Fruit fly (Drosophila melanogaster) whole organism, embryonic: ENCODE measurements around the gene CG10803.

Experiments used
- Atf6 ChIP-seq: fragments of 200-800 bp; sonication (Bioruptor generic); IDR thresholded peaks from 2 replicates; pipeline ENCODE4 v1.3.6; 2022; ENCODE audit warnings: missing biosample characterization, missing genetic modification characterization
- Blimp-1 ChIP-seq: fragments of 200-800 bp; sonication (Bioruptor generic); optimal IDR thresholded peaks from 3 replicates; lab custom pipeline; 2018; ENCODE audit warnings: missing biosample characterization, missing genetic modification characterization, mild to moderate bottlenecking, moderate library complexity, missing genetic modification reagents
- CG10321 ChIP-seq: fragments of 200-800 bp; sonication (Bioruptor generic); IDR thresholded peaks from 2 replicates; pipeline ENCODE4 v1.3.6; 2022; ENCODE audit warnings: missing biosample characterization, missing genetic modification characterization
- CG12769 ChIP-seq: fragments of 200-800 bp; sonication (Bioruptor generic); optimal IDR thresholded peaks from 2 replicates; lab custom pipeline; 2019; ENCODE audit warnings: missing biosample characterization, mild to moderate bottlenecking, missing genetic modification characterization, moderate library complexity
- CG13775 ChIP-seq: fragments of 200-800 bp; sonication (Bioruptor generic); optimal IDR thresholded peaks from 3 replicates; lab custom pipeline; 2017; ENCODE audit warnings: missing biosample characterization, mild to moderate bottlenecking, missing genetic modification characterization
- CG14014 ChIP-seq: fragments of 200-800 bp; sonication (Bioruptor generic); IDR thresholded peaks from 2 replicates; pipeline ENCODE4 v1.3.6; 2022; ENCODE audit warnings: missing biosample characterization, missing genetic modification characterization
- CG1603 ChIP-seq: fragments of 200-800 bp; sonication (Bioruptor generic); optimal IDR thresholded peaks from 2 replicates; lab custom pipeline; 2019; ENCODE audit warnings: missing biosample characterization, mild to moderate bottlenecking, missing genetic modification characterization, moderate library complexity
- CG17328 ChIP-seq: fragments of 200-800 bp; sonication (Bioruptor generic); IDR thresholded peaks from 2 replicates; pipeline ENCODE4 v1.3.6; 2022; ENCODE audit warnings: missing biosample characterization, missing genetic modification characterization
- CG17359 ChIP-seq: fragments of 200-800 bp; sonication (Bioruptor generic); optimal IDR thresholded peaks from 3 replicates; lab custom pipeline; 2018; ENCODE audit warnings: missing biosample characterization, mild to moderate bottlenecking, missing genetic modification characterization, moderate library complexity
- CG17361 ChIP-seq: fragments of 200-800 bp; sonication (Bioruptor generic); IDR thresholded peaks from 3 replicates; pipeline ENCODE4 v1.3.6; 2022; ENCODE audit warnings: missing biosample characterization, missing genetic modification characterization
- CG17829 ChIP-seq: fragments of 200-800 bp; optimal IDR thresholded peaks from 2 replicates; lab custom pipeline; 2019; ENCODE audit warnings: missing biosample characterization, mild to moderate bottlenecking, missing genetic modification characterization, moderate library complexity
- CG32532 ChIP-seq: fragments of 200-800 bp; sonication (Bioruptor generic); IDR thresholded peaks from 2 replicates; pipeline ENCODE4 v1.3.6; 2022; ENCODE audit warnings: missing biosample characterization, missing genetic modification characterization
- CG3281 ChIP-seq: fragments of 200-800 bp; sonication (Bioruptor generic); optimal IDR thresholded peaks from 3 replicates; lab custom pipeline; 2017; ENCODE audit warnings: missing biosample characterization, mild to moderate bottlenecking, missing genetic modification characterization
- CG4820 ChIP-seq: fragments of 200-800 bp; sonication (Bioruptor generic); optimal IDR thresholded peaks from 3 replicates; lab custom pipeline; 2016; ENCODE audit warnings: missing biosample characterization, missing genetic modification characterization
- CG7786 ChIP-seq: fragments of 200-800 bp; sonication (Bioruptor generic); optimal IDR thresholded peaks from 2 replicates; lab custom pipeline; 2016; ENCODE audit warnings: missing biosample characterization, missing genetic modification characterization
- CG7839 ChIP-seq: fragments of 200-800 bp; sonication (Bioruptor generic); optimal IDR thresholded peaks from 3 replicates; lab custom pipeline; 2018; ENCODE audit warnings: missing biosample characterization, mild to moderate bottlenecking, missing genetic modification characterization, moderate library complexity
- CG8281 ChIP-seq: fragments of 200-800 bp; sonication (Bioruptor generic); optimal IDR thresholded peaks from 2 replicates; lab custom pipeline; 2018; ENCODE audit warnings: missing biosample characterization, mild to moderate bottlenecking, missing genetic modification characterization, moderate library complexity
- CG8388 ChIP-seq: fragments of 200-800 bp; sonication (Bioruptor generic); optimal IDR thresholded peaks from 2 replicates; lab custom pipeline; 2019; ENCODE audit warnings: missing biosample characterization, mild to moderate bottlenecking, missing genetic modification characterization, moderate library complexity
- CG9215 ChIP-seq: fragments of 200-800 bp; sonication (Bioruptor generic); IDR thresholded peaks from 2 replicates; pipeline ENCODE4 v1.3.6; 2022; ENCODE audit warnings: missing biosample characterization, missing genetic modification characterization
- Deaf1 ChIP-seq: fragments of 200-800 bp; optimal IDR thresholded peaks from 3 replicates; lab custom pipeline; 2019; ENCODE audit warnings: missing biosample characterization, mild to moderate bottlenecking, missing genetic modification characterization, moderate library complexity
- Fer2 ChIP-seq: fragments of 200-800 bp; sonication (Bioruptor generic); optimal IDR thresholded peaks from 2 replicates; lab custom pipeline; 2018; ENCODE audit warnings: missing biosample characterization, mild to moderate bottlenecking, missing genetic modification characterization, moderate library complexity
- Fer3 ChIP-seq: fragments of 200-800 bp; sonication (Bioruptor generic); optimal IDR thresholded peaks from 2 replicates; lab custom pipeline; 2018; ENCODE audit warnings: missing biosample characterization, mild to moderate bottlenecking, missing genetic modification characterization, moderate library complexity
- Gsc ChIP-seq: fragments of 200-800 bp; sonication (Bioruptor generic); IDR thresholded peaks from 2 replicates; pipeline ENCODE4 v1.3.6; 2022; ENCODE audit warnings: missing biosample characterization, missing genetic modification characterization
- HHEX ChIP-seq: fragments of 200-800 bp; sonication (Bioruptor generic); optimal IDR thresholded peaks from 3 replicates; lab custom pipeline; 2017; ENCODE audit warnings: missing biosample characterization, mild to moderate bottlenecking, missing genetic modification characterization, missing genetic modification reagents
- Hr78 ChIP-seq, 2 experiments: fragments of 200-800 bp in 1 of 2; fragments of >200 bp in 1 of 2; sonication (Bioruptor generic) in 1 of 2; optimal IDR thresholded peaks; 2 replicates each; lab custom pipeline; 2017 to 2019; ENCODE audit warnings: missing biosample characterization in 2 of 2, missing genetic modification characterization in 2 of 2, mild to moderate bottlenecking in 1 of 2, moderate library complexity in 1 of 2
- Mrtf ChIP-seq: fragments of 200-800 bp; sonication (Bioruptor generic); IDR thresholded peaks from 3 replicates; pipeline ENCODE4 v1.3.6; 2022; ENCODE audit warnings: missing biosample characterization, missing genetic modification characterization
- Nf-YB ChIP-seq: fragments of 200-800 bp; sonication (Bioruptor generic); optimal IDR thresholded peaks from 3 replicates; lab custom pipeline; 2019; ENCODE audit warnings: missing biosample characterization, mild to moderate bottlenecking, missing genetic modification characterization, moderate library complexity
- Nf-YC ChIP-seq: fragments of 200-800 bp; optimal IDR thresholded peaks from 3 replicates; lab custom pipeline; 2019; ENCODE audit warnings: missing biosample characterization, mild to moderate bottlenecking, missing genetic modification characterization, moderate library complexity
- Oli ChIP-seq: fragments of 200-800 bp; sonication (Bioruptor generic); optimal IDR thresholded peaks from 2 replicates; lab custom pipeline; 2018; ENCODE audit warnings: missing biosample characterization, mild to moderate bottlenecking, missing genetic modification characterization, moderate library complexity
- PHDP ChIP-seq: fragments of 200-800 bp; sonication (Bioruptor generic); optimal IDR thresholded peaks from 3 replicates; lab custom pipeline; 2018; ENCODE audit warnings: missing biosample characterization, mild to moderate bottlenecking, missing genetic modification characterization, moderate library complexity
- Scr ChIP-seq: fragments of 200-800 bp; sonication (Bioruptor generic); IDR thresholded peaks from 2 replicates; pipeline ENCODE4 v1.3.6; 2022; ENCODE audit warnings: missing biosample characterization, missing genetic modification characterization; ENCODE audit not compliant: partially characterized antibody
- croc ChIP-seq: fragments of 200-800 bp; sonication (Bioruptor generic); conservative IDR thresholded peaks from 3 replicates; pipeline ENCODE4 v1.3.6; 2022; ENCODE audit warnings: missing biosample characterization, missing genetic modification characterization
- dmrt99B ChIP-seq: fragments of 200-800 bp; sonication (Bioruptor generic); optimal IDR thresholded peaks from 2 replicates; lab custom pipeline; 2018; ENCODE audit warnings: missing biosample characterization, mild to moderate bottlenecking, missing genetic modification characterization, moderate library complexity
- dpn ChIP-seq, 2 experiments: fragments of 200-800 bp; sonication (Bioruptor generic); optimal IDR thresholded peaks; 3 replicates each; lab custom pipeline; 2016; ENCODE audit warnings: missing biosample characterization in 2 of 2, missing genetic modification characterization in 2 of 2
- eve ChIP-seq, 2 experiments: fragments of >200 bp; optimal IDR thresholded peaks; 2 replicates each; lab custom pipeline; 2017; ENCODE audit warnings: missing biosample characterization in 2 of 2, missing genetic modification characterization in 2 of 2
- gcm ChIP-seq: fragments of 200-800 bp; sonication (Bioruptor generic); optimal IDR thresholded peaks from 2 replicates; lab custom pipeline; 2019; ENCODE audit warnings: missing biosample characterization, mild to moderate bottlenecking, missing genetic modification characterization, moderate library complexity
- grau ChIP-seq: fragments of 200-800 bp; optimal IDR thresholded peaks from 3 replicates; lab custom pipeline; 2019; ENCODE audit warnings: missing biosample characterization, mild to moderate bottlenecking, missing genetic modification characterization, moderate library complexity
- gsb-n ChIP-seq: fragments of 200-800 bp; sonication (Bioruptor generic); optimal IDR thresholded peaks from 3 replicates; lab custom pipeline; 2018; ENCODE audit warnings: missing biosample characterization, mild to moderate bottlenecking, missing genetic modification characterization
- ind ChIP-seq: fragments of 200-800 bp; sonication (Bioruptor generic); optimal IDR thresholded peaks from 3 replicates; lab custom pipeline; 2016; ENCODE audit warnings: missing biosample characterization, missing genetic modification characterization
- kah ChIP-seq: fragments of 200-800 bp; sonication (Bioruptor generic); optimal IDR thresholded peaks from 2 replicates; lab custom pipeline; 2018; ENCODE audit warnings: missing biosample characterization, mild to moderate bottlenecking, missing genetic modification characterization
- nerfin-1 ChIP-seq: fragments of 200-800 bp; sonication (Bioruptor generic); optimal IDR thresholded peaks from 3 replicates; lab custom pipeline; 2019; ENCODE audit warnings: missing biosample characterization, mild to moderate bottlenecking, missing genetic modification characterization, moderate library complexity
- org-1 ChIP-seq: fragments of 200-800 bp; sonication (Bioruptor generic); optimal IDR thresholded peaks from 2 replicates; lab custom pipeline; 2017; ENCODE audit warnings: missing biosample characterization, missing genetic modification characterization
- stc ChIP-seq: fragments of 200-800 bp; sonication (Bioruptor generic); IDR thresholded peaks from 2 replicates; pipeline ENCODE4 v1.3.6; 2022; ENCODE audit warnings: missing biosample characterization, missing genetic modification characterization
- trem ChIP-seq: fragments of 200-800 bp; optimal IDR thresholded peaks from 3 replicates; lab custom pipeline; 2019; ENCODE audit warnings: missing biosample characterization, mild to moderate bottlenecking, missing genetic modification characterization, moderate library complexity
- twi ChIP-seq: fragments of 200-800 bp; optimal IDR thresholded peaks from 2 replicates; lab custom pipeline; 2019; ENCODE audit warnings: missing biosample characterization, mild to moderate bottlenecking, missing genetic modification characterization, moderate library complexity
- unpg ChIP-seq: fragments of 200-800 bp; sonication (Bioruptor generic); optimal IDR thresholded peaks from 3 replicates; lab custom pipeline; 2018; ENCODE audit warnings: missing biosample characterization, mild to moderate bottlenecking, missing genetic modification characterization, moderate library complexity
- wor ChIP-seq: fragments of 200-800 bp; sonication (Bioruptor generic); IDR thresholded peaks from 2 replicates; pipeline ENCODE4 v1.3.6; 2022; ENCODE audit warnings: missing biosample characterization, missing genetic modification characterization
- zen2 ChIP-seq: fragments of 200-800 bp; sonication (Bioruptor generic); IDR thresholded peaks from 3 replicates; pipeline ENCODE4 v1.3.6; 2022; ENCODE audit warnings: missing biosample characterization, missing genetic modification characterization; ENCODE audit not compliant: partially characterized antibody

CG10803 gene

DNA sequence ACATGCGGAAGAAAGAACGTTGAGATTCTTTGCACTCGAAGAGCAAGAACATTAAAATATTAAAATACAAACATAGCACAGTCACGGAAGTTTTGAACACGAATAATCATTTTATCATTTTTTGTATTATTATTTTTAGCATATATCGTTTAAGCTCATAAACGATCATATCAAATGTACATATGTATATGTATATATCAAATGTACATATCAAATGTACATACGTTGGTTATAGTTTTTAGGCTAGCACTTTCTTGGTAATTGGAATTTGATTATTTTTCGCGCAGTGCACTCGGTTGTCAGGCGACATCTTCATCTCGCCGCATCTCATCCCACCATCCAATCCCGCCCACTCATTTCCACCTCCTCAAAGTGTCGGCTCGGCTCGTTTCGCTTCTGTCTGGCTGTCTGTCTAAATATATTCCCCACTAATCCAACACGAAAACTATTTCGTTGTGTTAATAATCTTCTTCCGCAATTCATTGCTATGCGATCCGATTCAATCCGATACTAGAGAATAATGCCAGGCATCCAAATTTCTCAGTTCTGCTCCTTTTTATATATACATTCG lies 29.9 kb upstream of the CG10803 start (continued):
- TF ChIP-seq CG1603 (tag; lab: Kevin White, UChicago) (peak; percentile 33), Fer3 (tag; lab: Kevin White, UChicago) (peak; percentile 15), PHDP (peak; percentile 55), twi (tag; lab: Kevin White, UChicago) (peak; percentile 11), wor (GFP tag; lab: Robert Waterston, UW) (peak; percentile 40; the same call in 1 of the 2 replicates), CG7839 (tag; lab: Kevin White, UChicago) (peak; percentile 70), CG17328 (GFP tag; lab: Robert Waterston, UW) (peak; percentile 49), Mrtf (GFP tag; lab: Robert Waterston, UW) (0 out of 3 replicates have a peak, but pooled peaks have one; percentile 25), Oli (tag; lab: Kevin White, UChicago) (peak; percentile 64), CG9215 (GFP tag; lab: Robert Waterston, UW) (no peak), CG7786 (GFP tag; lab: Kevin White, UChicago) (no peak), stc (GFP tag; lab: Robert Waterston, UW) (peak; percentile 41; the same call in 1 of the 2 replicates), zen2 (GFP tag; lab: Robert Waterston, UW) (no peak), Hr78 (GFP tag; optimal IDR thresholded peaks at IDR 0.05; lab: Kevin White, UChicago) (no peak), trem (tag; lab: Kevin White, UChicago) (peak; percentile 15), CG4820 (GFP tag; lab: Kevin White, UChicago) (peak; percentile 1), Blimp-1 (peak; percentile 64), unpg (GFP tag; lab: Kevin White, UChicago) (peak; percentile 57), org-1 (peak; percentile 2), CG8281 (tag; lab: Kevin White, UChicago) (peak; percentile 11), CG13775 (GFP tag; lab: Kevin White, UChicago) (peak; percentile 19), CG14014 (GFP tag; lab: Robert Waterston, UW) (no peak), CG17361 (GFP tag; lab: Robert Waterston, UW) (peak; percentile 53; the same call in 1 of the 3 replicates), CG8388 (GFP tag; lab: Kevin White, UChicago) (peak; percentile 53), ind (GFP tag; lab: Kevin White, UChicago) (peak; percentile 22), nerfin-1 (tag; lab: Kevin White, UChicago) (peak; percentile 49), CG17829 (tag; lab: Kevin White, UChicago) (peak; percentile 47), Scr (GFP tag; lab: Robert Waterston, UW) (no peak), dmrt99B (tag; lab: Kevin White, UChicago) (peak; percentile 74), CG32532 (GFP tag; lab: Robert Waterston, UW) (peak; percentile 41), gsb-n (tag; lab: Kevin White, UChicago) (peak; percentile 45), dpn (GFP tag; optimal IDR thresholded peaks at IDR 0.05; lab: Kevin White, UChicago) (peak in 1 of 2 experiments; percentile 20), CG10321 (no peak), eve (GFP tag; optimal IDR thresholded peaks at IDR 0.05; lab: Kevin White, UChicago) (peak in 1 of 2 experiments; percentile 38), CG3281 (GFP tag; lab: Kevin White, UChicago) (peak; percentile 20), gcm (GFP tag; lab: Kevin White, UChicago) (peak; percentile 29), Fer2 (tag; lab: Kevin White, UChicago) (no peak), Deaf1 (peak; percentile 24), CG17359 (tag; lab: Kevin White, UChicago) (peak; percentile 51), Gsc (GFP tag; lab: Robert Waterston, UW) (no peak), grau (tag; lab: Kevin White, UChicago) (peak; percentile 69), croc (peak; percentile 55; the same call in 2 of the 3 replicates), Nf-YC (tag; lab: Kevin White, UChicago) (peak; percentile 5), HHEX (GFP tag; lab: Kevin White, UChicago) (peak; percentile 23), kah (GFP tag; lab: Kevin White, UChicago) (peak; percentile 0), Atf6 (peak; percentile 44; the same call in 1 of the 2 replicates), Nf-YB (GFP tag; lab: Kevin White, UChicago) (no peak), CG12769 (tag; lab: Kevin White, UChicago) (peak; percentile 29)
